Worm (Caenorhabditis elegans) whole organism, L1 larva: ENCODE measurements around the gene nish-1.

Experiments
- C04F5.9 ChIP-seq: sonication (generic microtip); optimal IDR thresholded peaks from 2 replicates; lab custom pipeline; 2016; ENCODE audit warnings: missing genetic modification characterization, missing compliant biosample characterization
- C34B4.2 ChIP-seq: sonication (generic microtip); optimal IDR thresholded peaks from 2 replicates; lab custom pipeline; 2017; ENCODE audit warnings: mild to moderate bottlenecking, missing genetic modification characterization, missing compliant biosample characterization
- Y116A8C.19 ChIP-seq: sonication (generic microtip); optimal IDR thresholded peaks from 2 replicates; lab custom pipeline; 2016; ENCODE audit warnings: missing compliant biosample characterization, missing genetic modification characterization, borderline replicate concordance
- alr-1 ChIP-seq: fragments of 200-800 bp; sonication (Bioruptor generic); optimal IDR thresholded peaks from 2 replicates; lab custom pipeline; 2018; ENCODE audit warnings: borderline replicate concordance, mild to moderate bottlenecking, missing genetic modification characterization, missing compliant biosample characterization
- aly-2 ChIP-seq: fragments of 150-350 bp; optimal IDR thresholded peaks from 2 replicates; lab custom pipeline; 2014; ENCODE audit warnings: missing biosample characterization, missing genetic modification characterization
- blmp-1 ChIP-seq: fragments of 150-350 bp; optimal IDR thresholded peaks from 2 replicates; lab custom pipeline; 2014; ENCODE audit warnings: missing biosample characterization, missing genetic modification characterization
- ceh-82 ChIP-seq, 3 experiments: fragments of 150-350 bp in 1 of 3; sonication (generic microtip) in 2 of 3; optimal IDR thresholded peaks; 2 replicates each; lab custom pipeline; 2014 to 2017; ENCODE audit warnings: missing biosample characterization in 3 of 3, missing genetic modification characterization in 3 of 3
- dsc-1 ChIP-seq: sonication (generic microtip); optimal IDR thresholded peaks from 2 replicates; lab custom pipeline; 2016; ENCODE audit warnings: mild to moderate bottlenecking, missing genetic modification characterization, missing compliant biosample characterization
- efl-1 ChIP-seq, 4 experiments: fragments of 150-350 bp; optimal IDR thresholded peaks in 3 of 4; peaks in 1 of 4; 1 replicate in 1 of 4; 2 replicates in 3 of 4; lab custom pipeline; 2014; ENCODE audit warnings: missing biosample characterization in 2 of 4, missing genetic modification characterization in 2 of 4, missing genetic modification reagents in 2 of 4
- egl-13 ChIP-seq: sonication (generic microtip); optimal IDR thresholded peaks from 2 replicates; lab custom pipeline; 2016; ENCODE audit warnings: missing genotype, missing genetic modification reagents, missing genetic modification characterization, missing compliant biosample characterization
- elt-3 ChIP-seq, 6 experiments: fragments of 150-350 bp in 1 of 6; sonication (generic microtip); optimal IDR thresholded peaks; 2 replicates each; lab custom pipeline; 2017 to 2018; ENCODE audit warnings: missing biosample characterization in 6 of 6, missing genetic modification characterization in 6 of 6, inconsistent platforms in 1 of 6
- fkh-8 ChIP-seq: sonication (generic microtip); optimal IDR thresholded peaks from 2 replicates; lab custom pipeline; 2016; ENCODE audit warnings: mild to moderate bottlenecking, missing genetic modification characterization, missing compliant biosample characterization
- fos-1 ChIP-seq: fragments of 150-350 bp; optimal IDR thresholded peaks from 2 replicates; lab custom pipeline; 2014; ENCODE audit warnings: missing biosample characterization, missing genetic modification characterization
- hlh-17 ChIP-seq: fragments of 200-800 bp; sonication (Bioruptor generic); optimal IDR thresholded peaks from 2 replicates; lab custom pipeline; 2018; ENCODE audit warnings: missing genetic modification characterization, mild to moderate bottlenecking, missing compliant biosample characterization, moderate library complexity, borderline replicate concordance
- isw-1 ChIP-seq: fragments of 200-800 bp; sonication (Bioruptor generic); IDR thresholded peaks from 2 replicates; pipeline ENCODE4 v1.3.6; 2022; ENCODE audit warnings: missing genetic modification characterization, missing compliant biosample characterization
- jun-1 ChIP-seq: fragments of 150-350 bp; optimal IDR thresholded peaks from 2 replicates; lab custom pipeline; 2014; ENCODE audit warnings: missing biosample characterization, missing genetic modification reagents, missing genetic modification characterization
- lin-14 ChIP-seq: fragments of 200-800 bp; sonication (Bioruptor generic); optimal IDR thresholded peaks from 2 replicates; lab custom pipeline; 2018; ENCODE audit warnings: mild to moderate bottlenecking, missing genetic modification characterization, moderate library complexity, missing compliant biosample characterization
- lin-15B ChIP-seq: fragments of 150-350 bp; sonication (generic microtip); optimal IDR thresholded peaks from 3 replicates; lab custom pipeline; 2014; ENCODE audit warnings: missing biosample characterization, missing genetic modification characterization
- lin-35 ChIP-seq, 2 experiments: fragments of 150-350 bp; optimal IDR thresholded peaks; 2 replicates each; lab custom pipeline; 2014; ENCODE audit warnings: missing biosample characterization in 2 of 2, missing genetic modification characterization in 2 of 2, missing genetic modification reagents in 2 of 2
- lsy-2 ChIP-seq, 2 experiments: fragments of 150-350 bp; optimal IDR thresholded peaks; 2 replicates each; lab custom pipeline; 2014; ENCODE audit warnings: missing biosample characterization in 2 of 2, missing genetic modification characterization in 2 of 2
- mab-9 ChIP-seq: fragments of 200-800 bp; sonication (Bioruptor generic); IDR thresholded peaks from 2 replicates; pipeline ENCODE4 v1.3.6; 2022; ENCODE audit warnings: missing genetic modification reagents, missing genetic modification characterization, missing compliant biosample characterization
- mef-2 ChIP-seq: fragments of 150-350 bp; optimal IDR thresholded peaks from 2 replicates; lab custom pipeline; 2014; ENCODE audit warnings: missing biosample characterization, missing genetic modification characterization
- mep-1 ChIP-seq: fragments of 150-350 bp; optimal IDR thresholded peaks from 2 replicates; lab custom pipeline; 2014; ENCODE audit warnings: missing biosample characterization, missing genetic modification characterization
- nhr-12 ChIP-seq: sonication (generic microtip); optimal IDR thresholded peaks from 2 replicates; lab custom pipeline; 2017; ENCODE audit warnings: missing biosample characterization, missing genetic modification characterization
- nhr-19 ChIP-seq: fragments of 200-800 bp; sonication (Bioruptor generic); conservative IDR thresholded peaks from 2 replicates; pipeline ENCODE4 v1.3.6; 2022; ENCODE audit warnings: missing genetic modification characterization, missing compliant biosample characterization
- nhr-20 ChIP-seq: sonication (generic microtip); optimal IDR thresholded peaks from 2 replicates; lab custom pipeline; 2016; ENCODE audit warnings: mild to moderate bottlenecking, missing genetic modification characterization, missing compliant biosample characterization
- nhr-237 ChIP-seq: fragments of 150-350 bp; optimal IDR thresholded peaks from 2 replicates; lab custom pipeline; 2014; ENCODE audit warnings: missing biosample characterization, missing genetic modification characterization
- nhr-71 ChIP-seq: sonication (generic microtip); optimal IDR thresholded peaks from 2 replicates; lab custom pipeline; 2016; ENCODE audit warnings: mild to moderate bottlenecking, missing genetic modification characterization, moderate library complexity, missing compliant biosample characterization
- nhr-76 ChIP-seq: sonication (generic microtip); optimal IDR thresholded peaks from 2 replicates; lab custom pipeline; 2017; ENCODE audit warnings: missing biosample characterization, missing genetic modification characterization
- nhr-77 ChIP-seq: fragments of 150-350 bp; optimal IDR thresholded peaks from 2 replicates; lab custom pipeline; 2014; ENCODE audit warnings: missing biosample characterization, missing genetic modification characterization
- nhr-85 ChIP-seq: sonication (generic microtip); peaks from one replicate; lab custom pipeline; 2016; ENCODE audit warnings: missing genetic modification characterization, inconsistent platforms, missing compliant biosample characterization
- nhr-90 ChIP-seq: sonication (generic microtip); optimal IDR thresholded peaks from 2 replicates; lab custom pipeline; 2016; ENCODE audit warnings: mild to moderate bottlenecking, missing genetic modification characterization, missing compliant biosample characterization; ENCODE audit not compliant: poor library complexity
- pag-3 ChIP-seq: sonication (generic microtip); optimal IDR thresholded peaks from 2 replicates; lab custom pipeline; 2017; ENCODE audit warnings: missing genetic modification characterization, mild to moderate bottlenecking, missing compliant biosample characterization, antibody characterized with exemption, borderline replicate concordance; ENCODE audit not compliant: insufficient read depth
- pax-3 ChIP-seq: fragments of 200-800 bp; sonication (Bioruptor generic); optimal IDR thresholded peaks from 2 replicates; lab custom pipeline; 2018; ENCODE audit warnings: mild to moderate bottlenecking, missing genetic modification characterization, moderate library complexity, missing compliant biosample characterization
- skn-1 ChIP-seq: fragments of 150-350 bp; optimal IDR thresholded peaks from 2 replicates; lab custom pipeline; 2014; ENCODE audit warnings: missing biosample characterization, missing genetic modification characterization
- snu-23 ChIP-seq: sonication (generic microtip); optimal IDR thresholded peaks from 2 replicates; lab custom pipeline; 2016; ENCODE audit warnings: missing genetic modification characterization, missing compliant biosample characterization
- sup-37 ChIP-seq: fragments of 200-800 bp; sonication (Bioruptor generic); optimal IDR thresholded peaks from 2 replicates; lab custom pipeline; 2018; ENCODE audit warnings: mild to moderate bottlenecking, missing genetic modification characterization, missing compliant biosample characterization
- unc-130 ChIP-seq: fragments of 150-350 bp; optimal IDR thresholded peaks from 2 replicates; lab custom pipeline; 2017; ENCODE audit warnings: missing biosample characterization, missing genetic modification characterization, inconsistent platforms
- unc-30 ChIP-seq: sonication (generic microtip); optimal IDR thresholded peaks from 2 replicates; lab custom pipeline; 2017; ENCODE audit warnings: missing biosample characterization, missing genetic modification characterization
- unc-98 ChIP-seq: fragments of 200-800 bp; sonication (Bioruptor generic); IDR thresholded peaks from 2 replicates; pipeline ENCODE4 v1.3.6; 2022; ENCODE audit warnings: missing genetic modification characterization, missing compliant biosample characterization
- vab-15 ChIP-seq: sonication (generic microtip); optimal IDR thresholded peaks from 2 replicates; lab custom pipeline; 2017; ENCODE audit warnings: missing genotype, mild to moderate bottlenecking, missing genetic modification characterization, missing compliant biosample characterization
- xbp-1 ChIP-seq: sonication (generic microtip); optimal IDR thresholded peaks from 2 replicates; lab custom pipeline; 2016; ENCODE audit warnings: missing genetic modification characterization, missing compliant biosample characterization
- zag-1 ChIP-seq: fragments of 150-350 bp; optimal IDR thresholded peaks from 2 replicates; lab custom pipeline; 2014; ENCODE audit warnings: missing biosample characterization, missing genetic modification characterization

The nish-1 gene

DNA sequence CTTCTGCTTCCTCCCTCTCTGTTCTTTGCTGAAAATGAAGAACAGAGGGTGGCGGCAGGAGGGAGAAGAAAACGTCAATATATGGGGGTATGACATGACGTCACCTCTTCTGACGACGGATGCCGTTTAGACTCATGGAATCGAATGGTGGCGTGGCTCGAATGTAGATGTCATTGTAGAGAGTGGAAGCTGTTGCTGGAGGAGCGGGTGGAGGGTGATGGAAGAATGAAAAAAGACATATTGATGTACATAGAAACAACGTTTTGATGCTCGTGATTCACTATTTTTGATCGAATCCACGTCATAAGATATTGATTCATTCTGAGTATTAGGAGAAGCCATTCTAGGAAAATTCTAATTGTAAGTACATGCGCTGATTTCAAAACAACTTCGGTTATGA, 45.1 kb upstream of the nish-1 start (continued):
- TF ChIP-seq nhr-85 (tag; lab: Kevin White, UChicago) (no peak), egl-13 (tag; lab: Kevin White, UChicago) (peak; percentile 8), mep-1 (peak; percentile 7), lin-14 (GFP tag; lab: Kevin White, UChicago) (peak; percentile 52)

DNA sequence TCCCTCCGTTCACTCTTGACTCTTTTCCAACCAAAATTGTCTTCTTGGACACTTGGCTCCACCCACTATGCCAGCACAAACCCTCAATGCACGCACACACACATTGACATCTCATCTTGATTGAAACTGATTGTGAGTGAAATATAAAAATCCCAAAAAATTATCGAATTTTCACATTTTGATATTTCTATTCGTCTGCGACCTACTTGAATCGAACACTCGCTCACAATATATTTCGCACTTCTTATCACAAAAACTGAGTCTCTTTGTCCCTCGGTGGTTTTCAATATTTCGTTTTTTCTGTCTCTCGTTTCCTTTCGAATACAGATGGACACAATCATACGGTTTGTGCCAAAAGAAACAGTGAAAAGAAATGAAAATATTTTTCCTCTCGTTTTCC, 44.0 kb upstream of the nish-1 start:
- no peak for TF ChIP-seq pag-3 (tag; lab: Kevin White, UChicago)
- no peak for TF ChIP-seq alr-1 (tag; lab: Kevin White, UChicago)
- TF ChIP-seq zag-1 = no peak
- TF ChIP-seq nhr-77 (tag; lab: Kevin White, UChicago) = no peak
- no peak for TF ChIP-seq unc-130 (tag; lab: Kevin White, UChicago)
- TF ChIP-seq Y116A8C.19 (tag; lab: Kevin White, UChicago) = no peak
- TF ChIP-seq nhr-19 (GFP tag; lab: Robert Waterston, UW) = no peak
- no peak for TF ChIP-seq snu-23 (GFP tag; lab: Kevin White, UChicago)
- TF ChIP-seq mab-9 (GFP tag; lab: Robert Waterston, UW) = no peak
- TF ChIP-seq lin-35 (GFP tag; optimal IDR thresholded peaks at IDR 0.05; lab: Kevin White, UChicago) = peak in 1 of 2 experiments; percentile 24
- TF ChIP-seq unc-98 (GFP tag; lab: Robert Waterston, UW) = no peak
- TF ChIP-seq blmp-1 = peak; percentile 12
- TF ChIP-seq hlh-17 (GFP tag; lab: Kevin White, UChicago) = no peak
- no peak for TF ChIP-seq dsc-1 (tag; lab: Kevin White, UChicago)

DNA sequence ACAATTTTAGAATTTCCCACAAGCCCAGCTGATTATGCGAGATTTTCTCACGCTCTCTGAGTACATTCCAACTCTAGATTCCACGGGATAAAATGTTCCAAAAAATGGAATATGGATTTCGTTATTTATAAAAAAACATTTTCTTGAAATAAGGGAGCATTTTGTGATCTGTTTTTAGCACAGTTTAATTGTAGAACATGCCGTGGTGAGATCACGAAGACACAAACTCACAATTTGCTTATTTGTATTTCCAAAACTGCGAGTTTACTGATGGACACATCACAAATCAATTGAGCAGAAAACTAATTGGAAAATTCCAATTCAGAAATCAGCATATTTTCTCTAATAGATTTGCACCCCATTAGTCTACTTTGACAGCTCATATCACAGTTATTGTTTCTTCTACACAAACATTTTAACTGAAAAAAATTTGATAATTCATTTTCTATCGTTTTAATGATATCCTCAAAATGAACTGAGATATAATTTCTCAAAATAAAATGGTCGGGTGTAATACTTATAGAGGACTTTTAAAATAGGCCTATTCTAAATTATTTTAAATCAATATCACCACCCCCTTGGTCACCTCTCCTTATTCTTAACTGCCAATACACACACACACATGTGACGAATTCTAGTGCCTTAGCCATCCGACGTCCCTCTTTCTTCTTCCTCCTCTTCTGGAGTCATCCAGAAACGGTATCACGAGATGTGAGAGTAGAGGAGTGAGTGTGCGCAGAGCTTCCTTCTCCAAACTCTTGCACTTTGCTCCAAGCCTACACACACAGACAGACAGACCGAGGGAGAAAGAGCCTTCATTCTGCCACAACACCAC, 43.1 kb upstream of the nish-1 start:
- peak in 1 of 3 experiments; percentile 38 for TF ChIP-seq ceh-82 (tag; optimal IDR thresholded peaks at IDR 0.05; lab: Kevin White, UChicago)
- TF ChIP-seq mef-2 = no peak

DNA sequence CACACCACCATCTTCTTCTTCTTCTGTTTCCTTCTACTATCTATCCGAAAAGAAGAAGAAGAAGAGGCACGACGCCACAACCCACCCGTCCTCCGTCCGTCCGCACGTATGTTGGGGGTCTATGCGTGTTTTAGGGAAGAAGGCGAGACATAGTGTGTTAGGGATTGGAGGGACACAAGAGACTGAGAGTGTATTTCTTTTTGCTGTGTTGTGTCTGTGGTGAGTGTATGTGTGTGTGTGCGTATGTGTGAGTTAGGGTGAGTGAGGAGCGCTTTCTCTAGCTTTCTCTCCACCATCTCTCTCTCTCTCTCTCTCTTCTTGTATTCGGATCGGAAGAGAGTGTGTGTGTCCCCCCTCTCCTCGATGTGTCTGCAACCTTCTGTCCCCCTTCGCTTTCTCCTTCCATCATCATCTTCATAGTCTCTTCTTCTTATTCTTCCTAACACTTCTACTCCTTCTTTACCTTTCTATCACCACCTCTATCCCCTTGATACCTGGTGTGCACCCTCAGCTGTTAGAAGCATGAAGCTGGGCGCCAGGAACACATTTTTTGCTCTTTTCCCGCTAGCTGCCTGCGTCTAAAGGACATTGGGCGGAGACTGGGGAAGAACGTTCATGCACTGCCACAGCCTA, 42.3 kb upstream of the nish-1 start:
- TF ChIP-seq alr-1 (tag; lab: Kevin White, UChicago) = no peak
- peak; percentile 62 for TF ChIP-seq skn-1 (tag; lab: Kevin White, UChicago)
- TF ChIP-seq lsy-2 (tag; optimal IDR thresholded peaks at IDR 0.05; lab: Kevin White, UChicago) = peak; percentile 70 to 93
- no peak for TF ChIP-seq nhr-12 (tag; lab: Kevin White, UChicago)
- TF ChIP-seq fkh-8 (tag; lab: Kevin White, UChicago) = peak; percentile 86
- no peak for TF ChIP-seq vab-15 (tag; lab: Kevin White, UChicago)
- TF ChIP-seq sup-37 (GFP tag; lab: Kevin White, UChicago) = peak; percentile 20
- TF ChIP-seq C04F5.9 (tag; lab: Kevin White, UChicago) = no peak
- peak; percentile 83 for TF ChIP-seq mep-1
- peak; percentile 70 to 74 for TF ChIP-seq efl-1 (optimal IDR thresholded peaks at IDR 0.05; lab: Kevin White, UChicago)
- TF ChIP-seq efl-1 (GFP tag; optimal IDR thresholded peaks at IDR 0.05 in 1 of 2; lab: Kevin White, UChicago) = peak; percentile 42 to 90
- peak; percentile 12 for TF ChIP-seq aly-2 (tag; lab: Kevin White, UChicago)
- TF ChIP-seq jun-1 (tag; lab: Kevin White, UChicago) = peak; percentile 83
- TF ChIP-seq blmp-1 = peak; percentile 97
- TF ChIP-seq xbp-1 (tag; lab: Kevin White, UChicago) = peak; percentile 63
- peak; percentile 39 for TF ChIP-seq isw-1 (GFP tag; lab: Robert Waterston, UW)
- TF ChIP-seq nhr-19 (GFP tag; lab: Robert Waterston, UW) = peak; percentile 70
- TF ChIP-seq fos-1 = peak; percentile 86
- TF ChIP-seq unc-30 = no peak
- peak; percentile 89 for TF ChIP-seq nhr-20 (tag; lab: Kevin White, UChicago)
- peak; percentile 82 for TF ChIP-seq nhr-237 (tag; lab: Kevin White, UChicago)
- TF ChIP-seq nhr-76 (tag; lab: Kevin White, UChicago) = no peak
- TF ChIP-seq C34B4.2 (tag; lab: Kevin White, UChicago) = no peak
- peak; percentile 88 for TF ChIP-seq nhr-71
- peak; percentile 67 for TF ChIP-seq nhr-90 (tag; lab: Kevin White, UChicago)
- no peak for TF ChIP-seq lin-15B (tag; lab: Kevin White, UChicago)
- no peak for TF ChIP-seq unc-98 (GFP tag; lab: Robert Waterston, UW)
- TF ChIP-seq pax-3 (tag; lab: Kevin White, UChicago) = peak; percentile 69
- peak; percentile 67 for TF ChIP-seq zag-1
- TF ChIP-seq elt-3 (tag; optimal IDR thresholded peaks at IDR 0.05; lab: Kevin White, UChicago) = peak in 4 of 6 experiments; percentile 20 to 82 (median 67)
